Fruit fly (Drosophila melanogaster): ENCODE measurements around the gene emb.
A peak's percentile ranks its signal among the peaks of the same experiment; 100 is the strongest.

The emb gene

DNA sequence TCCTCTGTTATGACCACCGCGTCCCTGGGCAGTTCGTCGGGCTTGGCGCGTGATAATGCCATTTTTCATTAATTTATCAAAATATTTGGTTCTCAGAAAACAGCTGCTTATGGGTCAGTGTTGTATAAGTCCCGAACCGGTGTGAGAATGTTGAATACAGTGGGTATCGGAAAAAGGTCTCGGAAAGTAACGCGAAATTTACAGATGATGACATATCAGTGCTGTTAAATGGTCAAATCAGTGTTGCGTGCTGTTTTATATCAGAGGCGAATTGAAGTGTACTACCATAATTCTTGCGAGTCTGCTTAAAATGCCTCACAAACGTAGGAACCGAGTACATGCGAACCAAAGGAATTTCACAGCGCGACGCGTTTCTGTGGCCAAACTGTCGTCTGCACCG lies 20.7 kb upstream of the emb start, which contains the start of the genes CG13392 and Rcd4:
Gene CG13392 (minus strand): TSS at position 162 of the 400 bp plus-strand sequence.
Gene Rcd4 (plus strand): TSS at position 216 of the 400 bp plus-strand sequence.
- peak; percentile 72 for TF ChIP-seq CG33017 (tag; optimal IDR thresholded peaks at IDR 0.05)
- TF ChIP-seq cnc (optimal IDR thresholded peaks at IDR 0.05), result no peak
- peak; percentile 73 for TF ChIP-seq CG7045 (GFP tag; optimal IDR thresholded peaks at IDR 0.05)
- TF ChIP-seq Hr96 (GFP tag; optimal IDR thresholded peaks at IDR 0.05), result peak; percentile 80
- TF ChIP-seq CG1620 (GFP tag; optimal IDR thresholded peaks at IDR 0.05), result peak; percentile 83
- peak; percentile 77 for TF ChIP-seq CG12768 (GFP tag; optimal IDR thresholded peaks at IDR 0.05)
- peak; percentile 57 for TF ChIP-seq toe (GFP tag; optimal IDR thresholded peaks at IDR 0.05)
- TF ChIP-seq CG14711 (tag; optimal IDR thresholded peaks at IDR 0.05), result peak; percentile 70
- TF ChIP-seq kay (GFP tag; ENCODE audit: borderline replicate concordance), result peak; percentile 59
- peak; percentile 88 for TF ChIP-seq CG7101 (tag; optimal IDR thresholded peaks at IDR 0.05)
- TF ChIP-seq Crg-1 (GFP tag; optimal IDR thresholded peaks at IDR 0.05), result peak; percentile 91
- peak; percentile 53 for TF ChIP-seq tj (GFP tag; optimal IDR thresholded peaks at IDR 0.05)
- TF ChIP-seq bab1 (GFP tag; optimal IDR thresholded peaks at IDR 0.05), result peak; percentile 82
- peak; percentile 80 for TF ChIP-seq pad (GFP tag; optimal IDR thresholded peaks at IDR 0.05)
- TF ChIP-seq Mnt (GFP tag; optimal IDR thresholded peaks at IDR 0.05), result peak; percentile 88
- TF ChIP-seq CG5204 (GFP tag; optimal IDR thresholded peaks at IDR 0.05), result peak; percentile 62
- peak; percentile 63 for TF ChIP-seq cic (GFP tag; optimal IDR thresholded peaks at IDR 0.05)
- TF ChIP-seq Clk (GFP tag; optimal IDR thresholded peaks at IDR 0.05), result peak; percentile 27
- peak; percentile 62 for TF ChIP-seq CG11617 (GFP tag; optimal IDR thresholded peaks at IDR 0.05)
- TF ChIP-seq ovo (GFP tag; optimal IDR thresholded peaks at IDR 0.05), result peak; percentile 73

DNA sequence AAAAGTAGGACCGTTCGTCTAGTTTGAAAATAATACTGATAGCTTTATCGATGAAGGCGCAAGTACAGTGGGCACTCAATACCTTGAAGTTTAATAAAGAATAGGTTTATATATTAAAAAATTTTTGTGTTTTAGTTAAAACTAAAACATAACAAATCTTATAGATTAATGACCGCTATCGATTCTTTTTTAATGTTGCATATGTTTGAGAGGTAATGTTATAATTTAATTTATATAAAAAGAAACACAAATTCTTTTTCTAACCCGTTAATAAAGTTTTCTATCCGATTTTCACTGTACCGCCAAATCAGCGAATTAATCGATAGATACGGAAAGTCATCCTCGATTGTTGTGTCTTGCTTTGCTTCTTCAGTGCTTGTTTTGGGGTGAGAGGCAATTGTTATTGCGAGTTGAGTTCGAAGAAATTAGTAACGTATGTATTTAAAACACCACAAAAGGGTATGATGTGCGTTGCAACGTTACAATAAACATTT lies 19.2 kb upstream of the emb start, which contains the start of the genes Dad1 and CG13384:
Gene Dad1 (minus strand): TSS at position 30 of the 494 bp plus-strand sequence.
Gene CG13384 (plus strand): TSS at position 348 of the 494 bp plus-strand sequence.
- TF ChIP-seq CG12768 (GFP tag; optimal IDR thresholded peaks at IDR 0.05) (peak; percentile 96), CG14711 (tag; optimal IDR thresholded peaks at IDR 0.05) (peak; percentile 92), Clk (GFP tag; optimal IDR thresholded peaks at IDR 0.05) (peak; percentile 85), CG5204 (GFP tag; optimal IDR thresholded peaks at IDR 0.05) (peak; percentile 94), Mnt (GFP tag; optimal IDR thresholded peaks at IDR 0.05) (peak; percentile 72), Hr96 (GFP tag; optimal IDR thresholded peaks at IDR 0.05) (peak; percentile 79), CG11617 (GFP tag; optimal IDR thresholded peaks at IDR 0.05) (peak; percentile 96), tj (GFP tag; optimal IDR thresholded peaks at IDR 0.05) (peak; percentile 88), toe (GFP tag; optimal IDR thresholded peaks at IDR 0.05) (peak; percentile 89), CG7101 (tag; optimal IDR thresholded peaks at IDR 0.05) (peak; percentile 98), Crg-1 (GFP tag; optimal IDR thresholded peaks at IDR 0.05) (peak; percentile 88), CG33017 (tag; optimal IDR thresholded peaks at IDR 0.05) (peak; percentile 96), CG1620 (GFP tag; optimal IDR thresholded peaks at IDR 0.05) (peak; percentile 85), kay (GFP tag; ENCODE audit: borderline replicate concordance) (peak; percentile 89), ovo (GFP tag; optimal IDR thresholded peaks at IDR 0.05) (peak; percentile 78), CG7045 (GFP tag; optimal IDR thresholded peaks at IDR 0.05) (peak; percentile 94), pad (GFP tag; optimal IDR thresholded peaks at IDR 0.05) (peak; percentile 83), cnc (optimal IDR thresholded peaks at IDR 0.05) (no peak), bab1 (GFP tag; optimal IDR thresholded peaks at IDR 0.05) (peak; percentile 97), cic (GFP tag; optimal IDR thresholded peaks at IDR 0.05) (peak; percentile 81)

DNA sequence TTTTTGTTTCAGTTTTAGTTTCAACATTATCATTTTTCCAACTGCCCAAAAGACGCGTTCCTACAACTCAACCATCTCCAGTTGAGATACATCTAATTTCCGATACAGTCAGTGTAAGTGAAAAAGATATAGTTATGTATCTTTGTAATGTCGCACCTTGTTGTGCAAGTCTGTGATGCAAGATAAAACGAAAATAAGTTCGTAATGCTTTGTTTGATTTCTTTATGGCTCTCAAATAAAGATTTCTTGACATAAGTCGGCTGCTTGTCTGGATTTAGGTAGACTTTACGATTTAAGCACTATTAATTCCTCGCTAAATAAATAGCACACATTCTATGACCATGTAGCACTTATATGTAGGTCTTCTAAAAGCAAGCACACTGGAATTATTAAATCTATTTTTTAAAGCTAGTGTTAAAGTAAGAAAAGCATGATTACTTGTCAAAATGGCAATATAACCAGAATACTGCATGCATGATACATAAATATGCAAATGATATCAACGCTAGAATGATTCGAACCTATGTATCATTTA lies 18.3 kb upstream of the emb start:
- no peak for TF ChIP-seq toe (GFP tag; optimal IDR thresholded peaks at IDR 0.05)
- peak; percentile 92 for TF ChIP-seq kay (GFP tag; ENCODE audit: borderline replicate concordance)
- TF ChIP-seq cic (GFP tag; optimal IDR thresholded peaks at IDR 0.05), result peak; percentile 2
- TF ChIP-seq CG14711 (tag; optimal IDR thresholded peaks at IDR 0.05), result peak; percentile 6
- TF ChIP-seq CG33017 (tag; optimal IDR thresholded peaks at IDR 0.05), result no peak
- TF ChIP-seq CG7101 (tag; optimal IDR thresholded peaks at IDR 0.05), result peak; percentile 12
- TF ChIP-seq CG7045 (GFP tag; optimal IDR thresholded peaks at IDR 0.05), result peak; percentile 62

DNA sequence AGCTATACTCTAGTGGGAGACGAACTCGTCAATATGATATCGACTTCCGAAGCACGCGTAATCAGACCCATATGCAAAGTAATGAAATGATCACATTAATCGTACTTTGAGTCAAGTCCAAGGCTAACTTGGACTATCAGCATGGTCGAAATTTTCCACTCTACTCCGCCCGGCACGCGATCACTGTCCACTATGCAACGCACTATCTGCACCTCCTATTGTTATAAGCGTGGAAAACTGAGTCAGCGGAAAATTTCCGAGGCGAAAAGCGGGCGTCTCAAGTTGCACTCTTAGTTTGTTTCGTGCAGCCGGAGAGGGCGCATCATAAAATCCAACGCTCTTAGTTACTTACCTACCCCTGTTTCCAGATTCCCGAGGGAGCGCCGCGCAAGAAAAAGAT lies 17.5 kb upstream of the emb start:
- peak; percentile 91 for TF ChIP-seq tj (GFP tag; optimal IDR thresholded peaks at IDR 0.05)
- TF ChIP-seq Hr96 (GFP tag; optimal IDR thresholded peaks at IDR 0.05), result no peak

DNA sequence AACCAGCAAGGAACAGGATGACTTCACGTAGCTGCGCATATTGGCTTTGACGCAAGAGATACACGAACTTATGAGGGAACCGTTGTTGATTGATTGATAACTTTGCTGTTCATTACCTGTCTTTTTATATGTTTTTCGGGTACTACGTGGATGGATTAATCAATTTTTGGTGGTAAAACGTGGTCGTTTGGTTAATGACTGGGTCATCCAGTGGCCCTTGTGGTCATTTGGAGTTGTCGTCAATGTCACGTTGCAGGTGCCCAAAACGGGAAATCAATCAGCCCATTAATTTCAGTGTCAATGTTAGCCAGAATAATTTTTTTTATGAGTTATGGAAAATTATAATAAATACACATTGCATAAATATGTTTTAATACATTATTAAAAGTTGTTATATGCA lies 14.1 kb upstream of the emb start, which contains the start of gene CG42819:
Gene CG42819 (minus strand): TSS at position 101 of the 400 bp plus-strand sequence.
- TF ChIP-seq Mnt (GFP tag; optimal IDR thresholded peaks at IDR 0.05) (no peak), CG33017 (tag; optimal IDR thresholded peaks at IDR 0.05) (no peak), CG14711 (tag; optimal IDR thresholded peaks at IDR 0.05) (no peak), tj (GFP tag; optimal IDR thresholded peaks at IDR 0.05) (no peak), toe (GFP tag; optimal IDR thresholded peaks at IDR 0.05) (no peak), CG1620 (GFP tag; optimal IDR thresholded peaks at IDR 0.05) (no peak), pad (GFP tag; optimal IDR thresholded peaks at IDR 0.05) (no peak)

DNA sequence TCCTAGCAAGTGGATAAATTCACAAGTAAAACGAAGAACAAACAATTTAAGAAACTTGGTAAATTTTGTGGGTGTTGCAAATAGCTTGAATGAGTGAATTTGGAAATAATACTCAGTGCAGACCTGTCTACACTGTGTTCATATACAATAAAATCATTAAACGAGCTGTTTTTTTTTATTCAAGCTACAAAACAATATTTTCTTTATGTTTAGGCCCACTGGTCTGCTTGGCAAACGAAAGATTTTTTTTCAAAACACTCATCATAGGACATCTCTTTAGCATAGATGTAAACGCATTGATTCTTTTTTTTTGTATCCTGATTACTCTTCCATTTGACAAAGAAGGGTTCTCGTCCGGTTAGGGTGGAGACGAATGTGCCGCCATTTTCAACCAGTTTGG lies 11.1 kb upstream of the emb start, which contains the start of gene CG42820:
Gene CG42820 (minus strand): TSS at position 101 of the 400 bp plus-strand sequence.
- TF ChIP-seq kay (GFP tag; ENCODE audit: borderline replicate concordance) (no peak), CG5204 (GFP tag; optimal IDR thresholded peaks at IDR 0.05) (no peak), Clk (GFP tag; optimal IDR thresholded peaks at IDR 0.05) (no peak), cic (GFP tag; optimal IDR thresholded peaks at IDR 0.05) (no peak), toe (GFP tag; optimal IDR thresholded peaks at IDR 0.05) (no peak), Crg-1 (GFP tag; optimal IDR thresholded peaks at IDR 0.05) (no peak), CG7101 (tag; optimal IDR thresholded peaks at IDR 0.05) (no peak), Mnt (GFP tag; optimal IDR thresholded peaks at IDR 0.05) (no peak), Hr96 (GFP tag; optimal IDR thresholded peaks at IDR 0.05) (no peak)
